Fruit fly (Drosophila melanogaster) whole organism, embryonic: ENCODE results near the gene Glut1.

Experiments used
- CG10209 ChIP-seq: fragments of 200-800 bp; sonication (Bioruptor generic); optimal IDR thresholded peaks from 3 replicates; lab custom pipeline; 2017; ENCODE audit warnings: missing biosample characterization, mild to moderate bottlenecking, missing genetic modification characterization, missing genetic modification reagents
- CG12104 ChIP-seq: fragments of 200-800 bp; sonication (Bioruptor generic); optimal IDR thresholded peaks from 3 replicates; lab custom pipeline; 2016; ENCODE audit warnings: missing biosample characterization, missing genetic modification characterization
- CG14710 ChIP-seq: fragments of 200-800 bp; sonication (Bioruptor generic); optimal IDR thresholded peaks from 3 replicates; lab custom pipeline; 2019; ENCODE audit warnings: missing biosample characterization, mild to moderate bottlenecking, missing genetic modification characterization, moderate library complexity
- CG15269 ChIP-seq: fragments of 200-800 bp; sonication (Bioruptor generic); optimal IDR thresholded peaks from 2 replicates; lab custom pipeline; 2018; ENCODE audit warnings: missing biosample characterization, mild to moderate bottlenecking, missing genetic modification characterization, moderate library complexity
- CG15601 ChIP-seq: fragments of 200-800 bp; sonication (Bioruptor generic); optimal IDR thresholded peaks from 3 replicates; lab custom pipeline; 2019; ENCODE audit warnings: missing biosample characterization, mild to moderate bottlenecking, missing genetic modification characterization, moderate library complexity
- CG1603 ChIP-seq: fragments of 200-800 bp; sonication (Bioruptor generic); optimal IDR thresholded peaks from 2 replicates; lab custom pipeline; 2019; ENCODE audit warnings: missing biosample characterization, mild to moderate bottlenecking, missing genetic modification characterization, moderate library complexity
- CG16815 ChIP-seq: fragments of 200-800 bp; sonication (Bioruptor generic); optimal IDR thresholded peaks from 3 replicates; lab custom pipeline; 2017; ENCODE audit warnings: missing biosample characterization, mild to moderate bottlenecking, missing genetic modification characterization
- CG17802 ChIP-seq: fragments of 200-800 bp; sonication (Bioruptor generic); optimal IDR thresholded peaks from 2 replicates; lab custom pipeline; 2018; ENCODE audit warnings: missing biosample characterization, mild to moderate bottlenecking, missing genetic modification characterization, moderate library complexity
- CG2202 ChIP-seq: fragments of 200-800 bp; sonication (Bioruptor generic); optimal IDR thresholded peaks from 2 replicates; lab custom pipeline; 2018; ENCODE audit warnings: missing biosample characterization, mild to moderate bottlenecking, missing genetic modification characterization
- CG31224 ChIP-seq: fragments of 200-800 bp; sonication (Bioruptor generic); IDR thresholded peaks from 2 replicates; pipeline ENCODE4 v1.3.6; 2022; ENCODE audit warnings: missing biosample characterization, missing genetic modification characterization
- CG4404 ChIP-seq: fragments of 200-800 bp; sonication (Bioruptor generic); IDR thresholded peaks from 2 replicates; pipeline ENCODE4 v1.3.6; 2022; ENCODE audit warnings: missing biosample characterization, missing genetic modification characterization
- CG4617 ChIP-seq: fragments of 200-800 bp; sonication (Bioruptor generic); optimal IDR thresholded peaks from 3 replicates; lab custom pipeline; 2016; ENCODE audit warnings: missing biosample characterization, missing genetic modification characterization, borderline replicate concordance
- CG5180 ChIP-seq: fragments of 200-800 bp; sonication (Bioruptor generic); optimal IDR thresholded peaks from 3 replicates; lab custom pipeline; 2017; ENCODE audit warnings: missing biosample characterization, missing genetic modification characterization, mild to moderate bottlenecking, moderate library complexity, missing genetic modification reagents
- CG9727 ChIP-seq: fragments of 200-800 bp; sonication (Bioruptor generic); optimal IDR thresholded peaks from 3 replicates; lab custom pipeline; 2017; ENCODE audit warnings: missing biosample characterization, mild to moderate bottlenecking, missing genetic modification characterization
- Dip3 ChIP-seq: fragments of 200-800 bp; sonication (Bioruptor generic); optimal IDR thresholded peaks from 3 replicates; lab custom pipeline; 2016; ENCODE audit warnings: missing biosample characterization, missing genetic modification characterization
- HLH3B ChIP-seq: fragments of 200-800 bp; sonication (Bioruptor generic); IDR thresholded peaks from 2 replicates; pipeline ENCODE4 v1.3.6; 2022; ENCODE audit warnings: missing biosample characterization, missing genetic modification characterization
- HLH54F ChIP-seq: fragments of 200-800 bp; sonication (Bioruptor generic); optimal IDR thresholded peaks from 3 replicates; lab custom pipeline; 2016; ENCODE audit warnings: missing biosample characterization, missing genetic modification characterization
- Hey ChIP-seq: fragments of 200-800 bp; sonication (Bioruptor generic); optimal IDR thresholded peaks from 3 replicates; lab custom pipeline; 2018; ENCODE audit warnings: missing biosample characterization, mild to moderate bottlenecking, missing genetic modification characterization
- Hr3 ChIP-seq: fragments of 200-800 bp; sonication (Bioruptor generic); optimal IDR thresholded peaks from 3 replicates; lab custom pipeline; 2016; ENCODE audit warnings: missing biosample characterization, missing genetic modification characterization
- MTF-1 ChIP-seq: fragments of 200-800 bp; sonication (Bioruptor generic); optimal IDR thresholded peaks from 2 replicates; lab custom pipeline; 2018; ENCODE audit warnings: missing biosample characterization, mild to moderate bottlenecking, missing genetic modification characterization, borderline replicate concordance
- Med ChIP-seq: fragments of 200-800 bp; sonication (Bioruptor generic); peaks from one replicate; lab custom pipeline; 2016; ENCODE audit warnings: missing biosample characterization, missing genetic modification characterization, mild to moderate bottlenecking, inconsistent platforms, moderate library complexity
- Mes4 ChIP-seq: fragments of 200-800 bp; sonication (Bioruptor generic); optimal IDR thresholded peaks from 2 replicates; lab custom pipeline; 2016; ENCODE audit warnings: missing biosample characterization, missing genetic modification characterization
- NK7.1 ChIP-seq: fragments of 200-800 bp; sonication (Bioruptor generic); optimal IDR thresholded peaks from 3 replicates; lab custom pipeline; 2016; ENCODE audit warnings: missing biosample characterization, missing genetic modification characterization
- Nf-YC ChIP-seq: fragments of 200-800 bp; optimal IDR thresholded peaks from 3 replicates; lab custom pipeline; 2019; ENCODE audit warnings: missing biosample characterization, mild to moderate bottlenecking, missing genetic modification characterization, moderate library complexity
- Oli ChIP-seq: fragments of 200-800 bp; sonication (Bioruptor generic); optimal IDR thresholded peaks from 2 replicates; lab custom pipeline; 2018; ENCODE audit warnings: missing biosample characterization, mild to moderate bottlenecking, missing genetic modification characterization, moderate library complexity
- PHDP ChIP-seq: fragments of 200-800 bp; sonication (Bioruptor generic); optimal IDR thresholded peaks from 3 replicates; lab custom pipeline; 2018; ENCODE audit warnings: missing biosample characterization, mild to moderate bottlenecking, missing genetic modification characterization, moderate library complexity
- Ptx1 ChIP-seq: fragments of 200-800 bp; sonication (Bioruptor generic); IDR thresholded peaks from 2 replicates; pipeline ENCODE4 v1.3.6; 2022; ENCODE audit warnings: missing biosample characterization, missing genetic modification characterization
- Sox102F ChIP-seq: fragments of 200-800 bp; sonication (Bioruptor generic); optimal IDR thresholded peaks from 2 replicates; lab custom pipeline; 2018; ENCODE audit warnings: missing biosample characterization, mild to moderate bottlenecking, missing genetic modification characterization, moderate library complexity
- Stat92E ChIP-seq, 3 experiments: fragments of >200 bp in 2 of 3; fragments of 200-800 bp in 1 of 3; sonication (Bioruptor generic) in 1 of 3; optimal IDR thresholded peaks; 2 replicates each; lab custom pipeline; 2017 to 2019; ENCODE audit warnings: missing biosample characterization in 3 of 3, missing genetic modification characterization in 3 of 3, mild to moderate bottlenecking in 1 of 3, moderate library complexity in 1 of 3
- Tbp ChIP-seq: fragments of >200 bp; optimal IDR thresholded peaks from 2 replicates; lab custom pipeline; 2018; ENCODE audit warnings: missing biosample characterization, missing genetic modification characterization
- ap ChIP-seq: fragments of 200-800 bp; sonication (Bioruptor generic); IDR thresholded peaks from 2 replicates; pipeline ENCODE4 v1.3.6; 2022; ENCODE audit warnings: missing biosample characterization, missing genetic modification characterization
- az2 ChIP-seq: fragments of 200-800 bp; sonication (Bioruptor generic); optimal IDR thresholded peaks from 3 replicates; lab custom pipeline; 2016; ENCODE audit warnings: missing biosample characterization, missing genetic modification characterization
- cato ChIP-seq: fragments of 200-800 bp; sonication (Bioruptor generic); optimal IDR thresholded peaks from 2 replicates; lab custom pipeline; 2016; ENCODE audit warnings: missing biosample characterization, missing genetic modification characterization, borderline replicate concordance
- fd96Cb ChIP-seq: fragments of 200-800 bp; sonication (Bioruptor generic); optimal IDR thresholded peaks from 2 replicates; lab custom pipeline; 2018; ENCODE audit warnings: missing biosample characterization, mild to moderate bottlenecking, missing genetic modification characterization, moderate library complexity
- lilli ChIP-seq: fragments of 200-800 bp; sonication (Bioruptor generic); optimal IDR thresholded peaks from 3 replicates; lab custom pipeline; 2016; ENCODE audit warnings: missing biosample characterization, missing genetic modification characterization
- lola ChIP-seq, 3 experiments: fragments of >200 bp in 2 of 3; fragments of 200-800 bp in 1 of 3; sonication (Bioruptor generic) in 1 of 3; optimal IDR thresholded peaks; 2 replicates each; lab custom pipeline; 2017 to 2019; ENCODE audit warnings: missing biosample characterization in 3 of 3, missing genetic modification characterization in 3 of 3, mild to moderate bottlenecking in 1 of 3, moderate library complexity in 1 of 3
- nmo ChIP-seq: fragments of 200-800 bp; sonication (Bioruptor generic); optimal IDR thresholded peaks from 2 replicates; lab custom pipeline; 2018; ENCODE audit warnings: missing biosample characterization, mild to moderate bottlenecking, missing genetic modification characterization, moderate library complexity
- onecut ChIP-seq: fragments of 200-800 bp; sonication (Bioruptor generic); IDR thresholded peaks from 2 replicates; pipeline ENCODE4 v1.3.6; 2022; ENCODE audit warnings: missing biosample characterization, missing genetic modification characterization
- otp ChIP-seq: fragments of 200-800 bp; sonication (Bioruptor generic); IDR thresholded peaks from 3 replicates; pipeline ENCODE4, ENCODE4 v1.3.6; 2022; ENCODE audit warnings: missing biosample characterization, missing genetic modification characterization
- phol ChIP-seq: fragments of 200-800 bp; sonication (Bioruptor generic); optimal IDR thresholded peaks from 3 replicates; lab custom pipeline; 2018; ENCODE audit warnings: missing biosample characterization, mild to moderate bottlenecking, missing genetic modification characterization, moderate library complexity
- pnt ChIP-seq: fragments of 200-800 bp; sonication (Bioruptor generic); optimal IDR thresholded peaks from 3 replicates; lab custom pipeline; 2016; ENCODE audit warnings: missing biosample characterization, missing genetic modification characterization
- sens ChIP-seq: fragments of 200-800 bp; sonication (Bioruptor generic); peaks from one replicate; lab custom pipeline; 2016; ENCODE audit warnings: missing biosample characterization, missing genetic modification characterization
- sisA ChIP-seq: fragments of 200-800 bp; sonication (Bioruptor generic); IDR thresholded peaks from 2 replicates; pipeline ENCODE4 v1.3.6; 2022; ENCODE audit warnings: missing biosample characterization, missing genetic modification characterization
- trh ChIP-seq: fragments of 200-800 bp; sonication (Bioruptor generic); optimal IDR thresholded peaks from 2 replicates; lab custom pipeline; 2016; ENCODE audit warnings: missing biosample characterization, missing genetic modification characterization
- vvl ChIP-seq: fragments of 200-800 bp; sonication (Bioruptor generic); IDR thresholded peaks from 2 replicates; pipeline ENCODE4 v1.3.6; 2022; ENCODE audit warnings: missing biosample characterization, missing genetic modification characterization
- zfh2 ChIP-seq: fragments of 200-800 bp; sonication (Bioruptor generic); optimal IDR thresholded peaks from 2 replicates; lab custom pipeline; 2016; ENCODE audit warnings: missing biosample characterization, missing genetic modification characterization

Gene Glut1

dm6 chr3L:904991-905745 is 8.7 kb upstream of the Glut1 start (continued):
- TF ChIP-seq CG16815 (GFP tag; lab: Kevin White, UChicago) = peak; percentile 57
- TF ChIP-seq Hey = peak; percentile 95
- TF ChIP-seq trh (GFP tag; lab: Kevin White, UChicago) = peak; percentile 4
- TF ChIP-seq CG15269 (tag; lab: Kevin White, UChicago) = peak; percentile 9
- TF ChIP-seq CG15601 (tag; lab: Kevin White, UChicago) = peak; percentile 50
- TF ChIP-seq az2 (GFP tag; lab: Kevin White, UChicago) = peak; percentile 30
- no peak for TF ChIP-seq NK7.1 (GFP tag; lab: Kevin White, UChicago)
- peak; percentile 52 for TF ChIP-seq CG14710 (tag; lab: Kevin White, UChicago)
- TF ChIP-seq ap (GFP tag; lab: Robert Waterston, UW) = 0 out of 2 replicates have a peak, but pooled peaks have one; percentile 20
- TF ChIP-seq fd96Cb (tag; lab: Kevin White, UChicago) = peak; percentile 57
- peak; percentile 15; the same call in 1 of the 2 replicates for TF ChIP-seq Ptx1 (GFP tag; lab: Robert Waterston, UW)
- no peak for TF ChIP-seq MTF-1 (GFP tag; lab: Kevin White, UChicago)
- TF ChIP-seq sens (GFP tag; lab: Kevin White, UChicago) = peak; percentile 88
- TF ChIP-seq Tbp (GFP tag; lab: Kevin White, UChicago) = no peak
- peak; percentile 40 for TF ChIP-seq CG2202
- peak; percentile 33; the same call in 1 of the 2 replicates for TF ChIP-seq sisA (GFP tag; lab: Robert Waterston, UW)
- peak; percentile 46 for TF ChIP-seq CG9727 (GFP tag; lab: Kevin White, UChicago)
- peak; percentile 1 for TF ChIP-seq Hr3 (GFP tag; lab: Kevin White, UChicago)

dm6 chr3L:907673-908323 is 6.1 kb upstream of the Glut1 start:
- TF ChIP-seq Dip3 (GFP tag; lab: Kevin White, UChicago) = no peak
- no peak for TF ChIP-seq Stat92E (GFP tag; optimal IDR thresholded peaks at IDR 0.05; lab: Kevin White, UChicago)
- TF ChIP-seq otp (GFP tag; lab: Robert Waterston, UW) = peak; percentile 33; the same call in 1 of the 3 replicates
- no peak for TF ChIP-seq ap (GFP tag; lab: Robert Waterston, UW)
- TF ChIP-seq CG4617 (GFP tag; lab: Kevin White, UChicago) = no peak
- TF ChIP-seq Nf-YC = no peak
- peak; percentile 25 for TF ChIP-seq nmo (GFP tag; lab: Kevin White, UChicago)
- TF ChIP-seq CG4404 (GFP tag; lab: Robert Waterston, UW) = no peak
- peak in 1 of 3 experiments; percentile 58 for TF ChIP-seq lola (GFP tag; optimal IDR thresholded peaks at IDR 0.05; lab: Kevin White, UChicago)
- peak; percentile 13 for TF ChIP-seq pnt (GFP tag; lab: Kevin White, UChicago)
- TF ChIP-seq CG10209 = peak; percentile 20
- 0 out of 2 replicates have a peak, but pooled peaks have one; percentile 42 for TF ChIP-seq HLH3B
- TF ChIP-seq zfh2 = no peak
- TF ChIP-seq CG31224 (GFP tag; lab: Robert Waterston, UW) = no peak
- TF ChIP-seq phol = peak; percentile 54
- peak; percentile 75 for TF ChIP-seq CG5180 (GFP tag; lab: Kevin White, UChicago)
- TF ChIP-seq CG17802 (tag; lab: Kevin White, UChicago) = peak; percentile 35
- TF ChIP-seq Med (GFP tag; lab: Kevin White, UChicago) = peak; percentile 39
- TF ChIP-seq CG1603 (tag; lab: Kevin White, UChicago) = peak; percentile 76
- TF ChIP-seq PHDP (tag; lab: Kevin White, UChicago) = peak; percentile 5
- no peak for TF ChIP-seq Mes4 (GFP tag; lab: Kevin White, UChicago)
- no peak for TF ChIP-seq CG12104 (GFP tag; lab: Kevin White, UChicago)
- no peak for TF ChIP-seq HLH54F (GFP tag; lab: Kevin White, UChicago)
- TF ChIP-seq Oli = peak; percentile 46
- TF ChIP-seq Sox102F (GFP tag; lab: Kevin White, UChicago) = peak; percentile 46
- 0 out of 2 replicates have a peak, but pooled peaks have one; percentile 46 for TF ChIP-seq onecut
- peak; percentile 6 for TF ChIP-seq lilli (GFP tag; lab: Kevin White, UChicago)
- TF ChIP-seq cato (GFP tag; lab: Kevin White, UChicago) = no peak
- peak; percentile 37; the same call in 1 of the 2 replicates for TF ChIP-seq vvl (GFP tag; lab: Robert Waterston, UW)
